Fruit fly (Drosophila melanogaster) whole organism, embryonic: Measurements from ENCODE around the gene Pdxk.

Experiments used
- Adf1 ChIP-seq: fragments of 200-800 bp; sonication (Bioruptor generic); IDR thresholded peaks from 2 replicates; pipeline ENCODE4 v1.3.6; 2022; ENCODE audit warnings: missing biosample characterization, missing genetic modification characterization
- BEAF-32 ChIP-seq: fragments of 200-800 bp; sonication (Bioruptor generic); optimal IDR thresholded peaks from 3 replicates; lab custom pipeline; 2017; ENCODE audit warnings: missing biosample characterization, missing genetic modification characterization, mild to moderate bottlenecking, moderate library complexity, missing genetic modification reagents
- Bdp1 ChIP-seq: fragments of 200-800 bp; sonication (Bioruptor generic); optimal IDR thresholded peaks from 3 replicates; lab custom pipeline; 2016; ENCODE audit warnings: missing biosample characterization, missing genetic modification characterization
- Bgb ChIP-seq: fragments of 200-800 bp; sonication (Bioruptor generic); IDR thresholded peaks from 2 replicates; pipeline ENCODE4 v1.3.6; 2022; ENCODE audit warnings: missing biosample characterization, missing genetic modification characterization; ENCODE audit not compliant: partially characterized antibody
- CG11504 ChIP-seq: fragments of 200-800 bp; sonication (Bioruptor generic); optimal IDR thresholded peaks from 3 replicates; lab custom pipeline; 2019; ENCODE audit warnings: missing biosample characterization, mild to moderate bottlenecking, missing genetic modification characterization, moderate library complexity
- CG11560 ChIP-seq: fragments of 200-800 bp; sonication (Bioruptor generic); IDR thresholded peaks from 3 replicates; pipeline ENCODE4 v1.3.6; 2022; ENCODE audit warnings: missing biosample characterization, missing genetic modification characterization
- CG11695 ChIP-seq: fragments of 200-800 bp; sonication (Bioruptor generic); IDR thresholded peaks from 3 replicates; pipeline ENCODE4 v1.3.6; 2022; ENCODE audit warnings: missing biosample characterization, missing genetic modification characterization
- CG12104 ChIP-seq: fragments of 200-800 bp; sonication (Bioruptor generic); optimal IDR thresholded peaks from 3 replicates; lab custom pipeline; 2016; ENCODE audit warnings: missing biosample characterization, missing genetic modification characterization
- CG13296 ChIP-seq: fragments of 200-800 bp; sonication (Bioruptor generic); optimal IDR thresholded peaks from 3 replicates; lab custom pipeline; 2018; ENCODE audit warnings: missing biosample characterization, mild to moderate bottlenecking, missing genetic modification characterization
- CG13894 ChIP-seq: fragments of 200-800 bp; sonication (Bioruptor generic); optimal IDR thresholded peaks from 3 replicates; lab custom pipeline; 2018; ENCODE audit warnings: missing biosample characterization, mild to moderate bottlenecking, missing genetic modification characterization, moderate library complexity
- CG1602 ChIP-seq: fragments of 200-800 bp; sonication (Bioruptor generic); optimal IDR thresholded peaks from 3 replicates; lab custom pipeline; 2016; ENCODE audit warnings: missing biosample characterization, missing genetic modification characterization
- CG16779 ChIP-seq: fragments of 200-800 bp; sonication (Bioruptor generic); IDR thresholded peaks from 2 replicates; pipeline ENCODE4 v1.3.6; 2022; ENCODE audit warnings: missing biosample characterization, missing genetic modification characterization
- CG17359 ChIP-seq: fragments of 200-800 bp; sonication (Bioruptor generic); optimal IDR thresholded peaks from 3 replicates; lab custom pipeline; 2018; ENCODE audit warnings: missing biosample characterization, mild to moderate bottlenecking, missing genetic modification characterization, moderate library complexity
- CG17912 ChIP-seq: fragments of 200-800 bp; sonication (Bioruptor generic); optimal IDR thresholded peaks from 2 replicates; lab custom pipeline; 2018; ENCODE audit warnings: missing biosample characterization, mild to moderate bottlenecking, missing genetic modification characterization
- CG2116 ChIP-seq: fragments of 200-800 bp; sonication (Bioruptor generic); optimal IDR thresholded peaks from 3 replicates; lab custom pipeline; 2018; ENCODE audit warnings: missing biosample characterization, mild to moderate bottlenecking, missing genetic modification characterization
- CG3281 ChIP-seq: fragments of 200-800 bp; sonication (Bioruptor generic); optimal IDR thresholded peaks from 3 replicates; lab custom pipeline; 2017; ENCODE audit warnings: missing biosample characterization, mild to moderate bottlenecking, missing genetic modification characterization
- CG34224 ChIP-seq: fragments of 200-800 bp; sonication (Bioruptor generic); IDR thresholded peaks from 3 replicates; pipeline ENCODE4 v1.3.6; 2022; ENCODE audit warnings: missing biosample characterization, missing genetic modification characterization; ENCODE audit not compliant: partially characterized antibody
- CG3726 ChIP-seq: fragments of 200-800 bp; sonication (Bioruptor generic); IDR thresholded peaks from 3 replicates; pipeline ENCODE4, ENCODE4 v1.3.6; 2022; ENCODE audit warnings: missing biosample characterization, missing genetic modification characterization
- CG6689 ChIP-seq: fragments of 200-800 bp; sonication (Bioruptor generic); IDR thresholded peaks from 2 replicates; pipeline ENCODE4 v1.3.6; 2022; ENCODE audit warnings: missing biosample characterization, missing genetic modification characterization
- CG9727 ChIP-seq: fragments of 200-800 bp; sonication (Bioruptor generic); optimal IDR thresholded peaks from 3 replicates; lab custom pipeline; 2017; ENCODE audit warnings: missing biosample characterization, mild to moderate bottlenecking, missing genetic modification characterization
- Chrac-16 ChIP-seq: fragments of 200-800 bp; sonication (Bioruptor generic); optimal IDR thresholded peaks from 3 replicates; lab custom pipeline; 2016; ENCODE audit warnings: missing biosample characterization, missing genetic modification characterization
- Dek ChIP-seq: fragments of 200-800 bp; sonication (Bioruptor generic); optimal IDR thresholded peaks from 3 replicates; lab custom pipeline; 2019; ENCODE audit warnings: missing biosample characterization, mild to moderate bottlenecking, missing genetic modification characterization, moderate library complexity
- E2f1 ChIP-seq: fragments of 200-800 bp; sonication (Bioruptor generic); IDR thresholded peaks from 2 replicates; pipeline ENCODE4 v1.3.6; 2022; ENCODE audit warnings: missing biosample characterization, missing genetic modification characterization
- Ets65A ChIP-seq: fragments of 200-800 bp; sonication (Bioruptor generic); peaks from one replicate; lab custom pipeline; 2016; ENCODE audit warnings: missing biosample characterization, missing genetic modification characterization
- H15 ChIP-seq: fragments of 200-800 bp; sonication (Bioruptor generic); IDR thresholded peaks from 3 replicates; pipeline ENCODE4 v1.3.6; 2022; ENCODE audit warnings: missing biosample characterization, missing genetic modification characterization
- Meics ChIP-seq: fragments of 200-800 bp; sonication (Bioruptor generic); optimal IDR thresholded peaks from 2 replicates; lab custom pipeline; 2017; ENCODE audit warnings: missing biosample characterization, mild to moderate bottlenecking, missing genetic modification characterization
- Nf-YA ChIP-seq: fragments of 200-800 bp; sonication (Bioruptor generic); IDR thresholded peaks from 2 replicates; pipeline ENCODE4 v1.3.6; 2022; ENCODE audit warnings: missing biosample characterization, missing genetic modification characterization
- NfI ChIP-seq: fragments of 200-800 bp; sonication (Bioruptor generic); optimal IDR thresholded peaks from 3 replicates; lab custom pipeline; 2018; ENCODE audit warnings: missing biosample characterization, mild to moderate bottlenecking, missing genetic modification characterization, moderate library complexity
- PHDP ChIP-seq: fragments of 200-800 bp; sonication (Bioruptor generic); optimal IDR thresholded peaks from 3 replicates; lab custom pipeline; 2018; ENCODE audit warnings: missing biosample characterization, mild to moderate bottlenecking, missing genetic modification characterization, moderate library complexity
- Pdp1 ChIP-seq, 2 experiments: fragments of 200-800 bp; sonication (Bioruptor generic); optimal IDR thresholded peaks; 3 replicates each; lab custom pipeline; 2016; ENCODE audit warnings: missing biosample characterization in 2 of 2, missing genetic modification characterization in 2 of 2, mild to moderate bottlenecking in 1 of 2, moderate library complexity in 1 of 2
- Stat92E ChIP-seq, 3 experiments: fragments of >200 bp in 2 of 3; fragments of 200-800 bp in 1 of 3; sonication (Bioruptor generic) in 1 of 3; optimal IDR thresholded peaks; 2 replicates each; lab custom pipeline; 2017 to 2019; ENCODE audit warnings: missing biosample characterization in 3 of 3, missing genetic modification characterization in 3 of 3, mild to moderate bottlenecking in 1 of 3, moderate library complexity in 1 of 3
- Vsx1 ChIP-seq: fragments of 200-800 bp; sonication (Bioruptor generic); optimal IDR thresholded peaks from 2 replicates; lab custom pipeline; 2017; ENCODE audit warnings: missing biosample characterization, mild to moderate bottlenecking, missing genetic modification characterization, missing genetic modification reagents
- cato ChIP-seq: fragments of 200-800 bp; sonication (Bioruptor generic); optimal IDR thresholded peaks from 2 replicates; lab custom pipeline; 2016; ENCODE audit warnings: missing biosample characterization, missing genetic modification characterization, borderline replicate concordance
- cwo ChIP-seq: fragments of 200-800 bp; sonication (Bioruptor generic); optimal IDR thresholded peaks from 3 replicates; lab custom pipeline; 2017; ENCODE audit warnings: missing biosample characterization, missing genetic modification characterization, mild to moderate bottlenecking, moderate library complexity, missing genetic modification reagents
- danr ChIP-seq: fragments of 200-800 bp; sonication (Bioruptor generic); IDR thresholded peaks from 2 replicates; pipeline ENCODE4 v1.3.6; 2022; ENCODE audit warnings: missing biosample characterization, missing genetic modification characterization
- fd3F ChIP-seq: fragments of 200-800 bp; sonication (Bioruptor generic); optimal IDR thresholded peaks from 2 replicates; lab custom pipeline; 2018; ENCODE audit warnings: missing biosample characterization, mild to moderate bottlenecking, missing genetic modification characterization, moderate library complexity
- kay ChIP-seq: fragments of 200-800 bp; sonication (Bioruptor generic); optimal IDR thresholded peaks from 2 replicates; lab custom pipeline; 2016; ENCODE audit warnings: missing biosample characterization, missing genetic modification characterization
- lmd ChIP-seq: fragments of 200-800 bp; sonication (Bioruptor generic); IDR thresholded peaks from 2 replicates; pipeline ENCODE4 v1.3.6; 2022; ENCODE audit warnings: missing biosample characterization, missing genetic modification characterization
- nau ChIP-seq: fragments of 200-800 bp; sonication (Bioruptor generic); optimal IDR thresholded peaks from 3 replicates; lab custom pipeline; 2017; ENCODE audit warnings: missing biosample characterization, mild to moderate bottlenecking, missing genetic modification characterization, missing genetic modification reagents
- nerfin-1 ChIP-seq: fragments of 200-800 bp; sonication (Bioruptor generic); optimal IDR thresholded peaks from 3 replicates; lab custom pipeline; 2019; ENCODE audit warnings: missing biosample characterization, mild to moderate bottlenecking, missing genetic modification characterization, moderate library complexity
- nerfin-2 ChIP-seq: fragments of 200-800 bp; sonication (Bioruptor generic); IDR thresholded peaks from 2 replicates; pipeline ENCODE4 v1.3.6; 2022; ENCODE audit warnings: missing biosample characterization, missing genetic modification characterization; ENCODE audit not compliant: partially characterized antibody
- pfk ChIP-seq: fragments of 200-800 bp; sonication (Bioruptor generic); optimal IDR thresholded peaks from 2 replicates; lab custom pipeline; 2018; ENCODE audit warnings: missing biosample characterization, mild to moderate bottlenecking, missing genetic modification characterization, moderate library complexity
- pho ChIP-seq: fragments of 200-800 bp; sonication (Bioruptor generic); optimal IDR thresholded peaks from 2 replicates; lab custom pipeline; 2016; ENCODE audit warnings: missing biosample characterization, missing genetic modification characterization
- rib ChIP-seq: fragments of 200-800 bp; sonication (Bioruptor generic); IDR thresholded peaks from 2 replicates; pipeline ENCODE4 v1.3.6; 2022; ENCODE audit warnings: missing biosample characterization, missing genetic modification characterization
- sens ChIP-seq: fragments of 200-800 bp; sonication (Bioruptor generic); peaks from one replicate; lab custom pipeline; 2016; ENCODE audit warnings: missing biosample characterization, missing genetic modification characterization
- slou ChIP-seq: fragments of 200-800 bp; sonication (Bioruptor generic); optimal IDR thresholded peaks from 3 replicates; lab custom pipeline; 2016; ENCODE audit warnings: missing biosample characterization, missing genetic modification characterization
- so ChIP-seq: fragments of 200-800 bp; sonication (Bioruptor generic); IDR thresholded peaks from 3 replicates; pipeline ENCODE4 v1.3.6; 2022; ENCODE audit warnings: missing biosample characterization, missing genetic modification characterization
- tgo ChIP-seq: fragments of 200-800 bp; sonication (Bioruptor generic); IDR thresholded peaks from 3 replicates; pipeline ENCODE4 v1.3.6; 2022; ENCODE audit warnings: missing biosample characterization, missing genetic modification characterization

The Pdxk gene

DNA sequence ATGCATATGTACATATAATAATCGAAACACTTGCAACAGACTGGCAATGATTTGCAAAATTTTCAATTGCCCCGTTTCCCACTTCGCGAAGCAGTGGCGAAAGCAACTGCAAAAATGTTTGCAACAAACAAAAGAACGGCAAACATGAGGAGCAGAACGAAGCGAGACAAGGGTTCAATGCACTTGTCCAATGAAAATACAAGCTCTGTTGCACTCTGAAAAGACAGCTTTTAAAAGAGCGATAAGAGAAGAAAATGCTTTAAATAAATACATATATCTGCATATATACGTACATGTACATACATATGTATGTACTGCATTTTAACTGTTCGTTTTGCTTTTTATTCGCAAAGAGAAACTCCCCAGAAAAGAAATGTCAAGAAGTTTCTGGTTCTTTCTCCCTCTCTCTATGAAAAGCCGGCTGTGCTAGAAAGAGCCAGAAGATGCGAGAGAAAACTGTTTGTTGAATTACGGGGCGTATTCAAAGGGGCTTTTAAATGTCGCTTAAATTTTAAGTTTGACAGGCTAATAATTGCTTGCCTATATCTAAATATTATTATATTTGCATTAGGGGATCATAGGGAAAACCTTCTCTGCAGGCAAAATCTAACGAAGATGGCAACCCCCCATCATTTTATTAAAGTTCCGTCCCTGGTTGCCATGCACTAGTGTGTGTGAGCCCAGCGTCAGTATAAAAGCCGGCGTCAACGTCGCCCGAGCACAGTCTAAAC, 23.4 kb downstream of the Pdxk start, which contains the start of gene Hsp27 (continued):
- TF ChIP-seq Dek (tag; lab: Kevin White, UChicago) (peak; percentile 97), nerfin-2 (GFP tag; lab: Robert Waterston, UW) (peak; percentile 48; the same call in 1 of the 2 replicates), nau (GFP tag; lab: Kevin White, UChicago) (peak; percentile 99), CG3726 (peak; percentile 98), tgo (peak; percentile 99), Adf1 (GFP tag; lab: Robert Waterston, UW) (peak; percentile 87), Stat92E (GFP tag; optimal IDR thresholded peaks at IDR 0.05; lab: Kevin White, UChicago) (peak in 1 of 3 experiments; percentile 94), CG11504 (tag; lab: Kevin White, UChicago) (peak; percentile 97), H15 (peak; percentile 99), Ets65A (GFP tag; lab: Kevin White, UChicago) (peak; percentile 98), pho (GFP tag; lab: Kevin White, UChicago) (peak; percentile 84), fd3F (GFP tag; lab: Kevin White, UChicago) (peak; percentile 94), CG17359 (tag; lab: Kevin White, UChicago) (peak; percentile 99), so (peak; percentile 96), CG12104 (peak; percentile 92), BEAF-32 (GFP tag; lab: Kevin White, UChicago) (peak; percentile 8), CG34224 (peak; percentile 31; the same call in 1 of the 3 replicates), Bgb (GFP tag; lab: Robert Waterston, UW) (no peak), Meics (GFP tag; lab: Kevin White, UChicago) (peak; percentile 98), CG13894 (tag; lab: Kevin White, UChicago) (peak; percentile 93), CG17912 (GFP tag; lab: Kevin White, UChicago) (peak; percentile 54), pfk (GFP tag; lab: Kevin White, UChicago) (peak; percentile 24), CG3281 (GFP tag; lab: Kevin White, UChicago) (peak; percentile 97), CG1602 (peak; percentile 98), kay (GFP tag; lab: Kevin White, UChicago) (peak; percentile 97), Chrac-16 (GFP tag; lab: Kevin White, UChicago) (peak; percentile 98), PHDP (peak; percentile 98), rib (GFP tag; lab: Robert Waterston, UW) (peak; percentile 96), CG11560 (peak; percentile 88), Nf-YA (GFP tag; lab: Robert Waterston, UW) (peak; percentile 97), CG2116 (peak; percentile 82), Bdp1 (peak; percentile 83), cato (GFP tag; lab: Kevin White, UChicago) (peak; percentile 97), CG13296 (GFP tag; lab: Kevin White, UChicago) (peak; percentile 95), cwo (GFP tag; lab: Kevin White, UChicago) (peak; percentile 97), danr (GFP tag; lab: Robert Waterston, UW) (peak; percentile 97), slou (peak; percentile 97), lmd (peak; percentile 99), CG16779 (GFP tag; lab: Robert Waterston, UW) (peak; percentile 97), CG11695 (GFP tag; lab: Robert Waterston, UW) (peak; percentile 99), NfI (GFP tag; lab: Kevin White, UChicago) (peak; percentile 97), nerfin-1 (tag; lab: Kevin White, UChicago) (peak; percentile 96), Pdp1 (GFP tag; optimal IDR thresholded peaks at IDR 0.05; lab: Kevin White, UChicago) (peak; percentile 96 to 99), CG6689 (GFP tag; lab: Robert Waterston, UW) (peak; percentile 99), sens (GFP tag; lab: Kevin White, UChicago) (peak; percentile 99), CG9727 (GFP tag; lab: Kevin White, UChicago) (peak; percentile 96), E2f1 (GFP tag; lab: Robert Waterston, UW) (peak; percentile 99), Vsx1 (GFP tag; lab: Kevin White, UChicago) (peak; percentile 96)
